Fruit fly (Drosophila melanogaster): ENCODE data around the gene per.

- TF ChIP-seq ttk (optimal IDR thresholded peaks at IDR 0.05) (no peak), Sin3A (optimal IDR thresholded peaks at IDR 0.05) (no peak), Myc (optimal IDR thresholded peaks at IDR 0.05) (no peak)
Measured at dm6 chrX:2677024-2677589, 8.3 kb upstream of the per start.
